Worm (Caenorhabditis elegans) whole organism, L2 larva: ENCODE results near the gene lgc-38.

ENCODE experiments used
- ama-1 ChIP-seq: fragments of 150-350 bp; optimal IDR thresholded peaks from 2 replicates; lab custom pipeline; 2018; ENCODE audit warnings: inconsistent platforms
- egl-27 ChIP-seq: sonication (generic microtip); optimal IDR thresholded peaks from 3 replicates; lab custom pipeline; 2017; ENCODE audit warnings: missing biosample characterization, missing genetic modification reagents, missing genetic modification characterization
- mdl-1 ChIP-seq, 2 experiments: fragments of 150-350 bp in 1 of 2; sonication (generic microtip) in 1 of 2; optimal IDR thresholded peaks; 2 replicates each; lab custom pipeline; 2017; ENCODE audit warnings: missing biosample characterization in 2 of 2, missing genetic modification characterization in 2 of 2

DNA sequence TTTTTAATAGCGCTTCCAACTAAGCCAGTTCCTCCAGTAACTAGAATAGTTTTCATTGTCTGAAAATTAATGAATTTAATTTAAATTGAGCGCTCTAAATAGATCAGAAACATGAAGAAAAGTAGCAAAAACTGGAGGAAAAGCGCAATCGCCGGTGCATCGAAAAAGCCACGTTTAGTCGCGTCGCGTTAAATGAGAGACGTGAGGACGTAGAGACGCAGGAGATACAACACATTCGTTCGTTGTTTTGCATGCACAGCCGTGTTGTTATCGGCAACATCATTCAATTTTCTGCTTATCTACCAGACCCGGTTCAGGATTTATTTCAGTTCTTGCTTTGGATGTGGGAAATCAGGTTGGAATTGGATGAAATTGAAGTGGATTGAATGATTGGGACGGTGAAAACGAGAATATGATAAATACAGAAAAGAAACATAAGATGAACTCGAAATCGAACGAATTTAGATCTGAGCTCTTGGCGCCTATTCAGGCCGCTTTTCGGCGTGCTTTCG is 58.5 kb downstream of the lgc-38 start, which contains the start of gene ger-1:
- TF ChIP-seq ama-1 (lab: Kevin White, UChicago) (no peak), egl-27 (tag; lab: Kevin White, UChicago) (no peak), mdl-1 (tag; optimal IDR thresholded peaks at IDR 0.05; lab: Kevin White, UChicago) (no peak)
